Worm (Caenorhabditis elegans): Measurements from ENCODE around the gene Y57A10C.1.

Gene Y57A10C.1

ce11 chrII:12373921-12374320 lies 38.4 kb downstream of the Y57A10C.1 start:
- TF ChIP-seq zag-1 (tag; optimal IDR thresholded peaks at IDR 0.05) (peak; percentile 50), ama-1 (optimal IDR thresholded peaks at IDR 0.05) (no peak), nhr-129 (tag; optimal IDR thresholded peaks at IDR 0.05) (peak; percentile 32), mab-5 (tag; optimal IDR thresholded peaks at IDR 0.05) (no peak), mbf-1 (tag; optimal IDR thresholded peaks at IDR 0.05) (no peak), lin-11 (tag; optimal IDR thresholded peaks at IDR 0.05) (no peak), skn-1 (tag; optimal IDR thresholded peaks at IDR 0.05) (no peak), nhr-23 (tag; optimal IDR thresholded peaks at IDR 0.05) (no peak), nhr-77 (tag; optimal IDR thresholded peaks at IDR 0.05) (no peak), unc-39 (tag; optimal IDR thresholded peaks at IDR 0.05) (no peak), blmp-1 (tag; optimal IDR thresholded peaks at IDR 0.05; ENCODE audit: insufficient read depth) (no peak), elt-1 (tag; optimal IDR thresholded peaks at IDR 0.05) (no peak), elt-3 (tag; optimal IDR thresholded peaks at IDR 0.05) (no peak), unc-55 (GFP tag; optimal IDR thresholded peaks at IDR 0.05) (peak; percentile 25), nhr-6 (tag; optimal IDR thresholded peaks at IDR 0.05) (no peak), ceh-82 (tag; optimal IDR thresholded peaks at IDR 0.05) (no peak), Y55F3AM.14 (GFP tag; optimal IDR thresholded peaks at IDR 0.05) (no peak), ZK546.5 (tag; optimal IDR thresholded peaks at IDR 0.05) (no peak), aly-2 (tag; optimal IDR thresholded peaks at IDR 0.05) (no peak), snpc-4 (tag; optimal IDR thresholded peaks at IDR 0.05) (no peak), alr-1 (tag; optimal IDR thresholded peaks at IDR 0.05) (no peak)

ce11 chrII:12369202-12369601 lies 43.1 kb downstream of the Y57A10C.1 start:
- TF ChIP-seq nhr-77 (tag; optimal IDR thresholded peaks at IDR 0.05) (no peak), sem-4 (tag; optimal IDR thresholded peaks at IDR 0.05) (no peak), fos-1 (tag; optimal IDR thresholded peaks at IDR 0.05) (no peak), nhr-12 (tag; optimal IDR thresholded peaks at IDR 0.05) (no peak), lin-13 (GFP tag; optimal IDR thresholded peaks at IDR 0.05) (no peak), sma-3 (GFP tag; optimal IDR thresholded peaks at IDR 0.05) (no peak), ztf-11 (tag; optimal IDR thresholded peaks at IDR 0.05) (no peak), Y55F3AM.14 (GFP tag; optimal IDR thresholded peaks at IDR 0.05) (no peak), unc-55 (GFP tag; optimal IDR thresholded peaks at IDR 0.05) (no peak), ceh-16 (tag; optimal IDR thresholded peaks at IDR 0.05) (no peak), unc-62 (GFP tag; optimal IDR thresholded peaks at IDR 0.05) (no peak), mbf-1 (tag; optimal IDR thresholded peaks at IDR 0.05) (no peak), sma-9 (GFP tag; optimal IDR thresholded peaks at IDR 0.05) (no peak), sma-9 (tag; optimal IDR thresholded peaks at IDR 0.05) (no peak), ztf-4 (tag; optimal IDR thresholded peaks at IDR 0.05) (no peak), lin-11 (tag; optimal IDR thresholded peaks at IDR 0.05) (no peak), lsy-2 (tag; optimal IDR thresholded peaks at IDR 0.05) (no peak), ama-1 (optimal IDR thresholded peaks at IDR 0.05) (no peak), nhr-6 (tag; optimal IDR thresholded peaks at IDR 0.05) (no peak), alr-1 (tag; optimal IDR thresholded peaks at IDR 0.05) (no peak), dmd-4 (tag; optimal IDR thresholded peaks at IDR 0.05) (no peak)

ce11 chrII:12362262-12362661 lies 50.1 kb downstream of the Y57A10C.1 start:
- TF ChIP-seq alr-1 (tag; optimal IDR thresholded peaks at IDR 0.05) (no peak), nhr-23 (tag; optimal IDR thresholded peaks at IDR 0.05) (no peak), unc-55 (GFP tag; optimal IDR thresholded peaks at IDR 0.05) (no peak), unc-62 (GFP tag; optimal IDR thresholded peaks at IDR 0.05) (no peak), crh-2 (tag; optimal IDR thresholded peaks at IDR 0.05) (no peak), nhr-11 (tag; optimal IDR thresholded peaks at IDR 0.05) (no peak), ztf-4 (tag; optimal IDR thresholded peaks at IDR 0.05) (no peak), ceh-82 (tag; optimal IDR thresholded peaks at IDR 0.05) (no peak), egl-27 (tag; optimal IDR thresholded peaks at IDR 0.05) (no peak), gmeb-1 (tag; optimal IDR thresholded peaks at IDR 0.05) (no peak), zag-1 (tag; optimal IDR thresholded peaks at IDR 0.05) (no peak), nhr-77 (tag; optimal IDR thresholded peaks at IDR 0.05) (no peak), sma-3 (GFP tag; optimal IDR thresholded peaks at IDR 0.05) (no peak)

All from whole organism, L2 larva.